Worm (Caenorhabditis elegans) whole organism, L3 larva: ENCODE results near the gene npp-16.

Source experiments
- R02D3.7 ChIP-seq: fragments of 150-350 bp; optimal IDR thresholded peaks from 2 replicates; lab custom pipeline; 2014; ENCODE audit warnings: missing biosample characterization, missing genetic modification characterization
- ama-1 ChIP-seq: fragments of 150-350 bp; optimal IDR thresholded peaks from 2 replicates; lab custom pipeline; 2018
- ceh-16 ChIP-seq: sonication (generic microtip); optimal IDR thresholded peaks from 2 replicates; lab custom pipeline; 2017; ENCODE audit warnings: missing biosample characterization, missing genetic modification characterization
- ceh-28 ChIP-seq: fragments of 150-350 bp; optimal IDR thresholded peaks from 2 replicates; lab custom pipeline; 2014; ENCODE audit warnings: missing biosample characterization, missing genetic modification reagents, missing genetic modification characterization
- ceh-82 ChIP-seq: fragments of 150-350 bp; optimal IDR thresholded peaks from 2 replicates; lab custom pipeline; 2014; ENCODE audit warnings: missing biosample characterization, missing genetic modification characterization
- ceh-9 ChIP-seq: sonication (generic microtip); optimal IDR thresholded peaks from 2 replicates; lab custom pipeline; 2018; ENCODE audit warnings: missing biosample characterization, missing genetic modification characterization
- daf-12 ChIP-seq: fragments of 150-350 bp; optimal IDR thresholded peaks from 2 replicates; lab custom pipeline; 2014; ENCODE audit warnings: missing biosample characterization, missing genetic modification reagents, missing genetic modification characterization
- egl-27 ChIP-seq: sonication (generic microtip); optimal IDR thresholded peaks from 4 replicates; lab custom pipeline; 2017; ENCODE audit warnings: missing biosample characterization, missing genetic modification reagents, missing genetic modification characterization
- egl-5 ChIP-seq: fragments of 150-350 bp; optimal IDR thresholded peaks from 2 replicates; lab custom pipeline; 2017; ENCODE audit warnings: missing biosample characterization, missing genetic modification reagents, missing genetic modification characterization, inconsistent platforms
- elt-1 ChIP-seq: fragments of 150-350 bp; optimal IDR thresholded peaks from 2 replicates; lab custom pipeline; 2014; ENCODE audit warnings: missing biosample characterization, missing genetic modification characterization
- elt-2 ChIP-seq: sonication (generic microtip); optimal IDR thresholded peaks from 2 replicates; lab custom pipeline; 2016; ENCODE audit warnings: missing genetic modification reagents, mild to moderate bottlenecking, missing genetic modification characterization, missing compliant biosample characterization
- elt-3 ChIP-seq, 3 experiments: fragments of 150-350 bp in 1 of 3; sonication (generic microtip) in 2 of 3; optimal IDR thresholded peaks; 2 replicates in 2 of 3; 4 replicates in 1 of 3; lab custom pipeline; 2014 to 2017; ENCODE audit warnings: missing biosample characterization in 3 of 3, missing genetic modification characterization in 3 of 3
- eor-1 ChIP-seq, 2 experiments: fragments of 150-350 bp; optimal IDR thresholded peaks; 2 replicates each; lab custom pipeline; 2014 to 2018; ENCODE audit warnings: missing biosample characterization in 2 of 2, missing genetic modification characterization in 2 of 2
- fkh-10 ChIP-seq: sonication (generic microtip); optimal IDR thresholded peaks from 2 replicates; lab custom pipeline; 2017; ENCODE audit warnings: missing biosample characterization, missing genetic modification reagents, missing genetic modification characterization
- fkh-2 ChIP-seq: fragments of 150-350 bp; optimal IDR thresholded peaks from 2 replicates; lab custom pipeline; 2014; ENCODE audit warnings: missing biosample characterization, missing genetic modification reagents, missing genetic modification characterization
- fos-1 ChIP-seq: fragments of 150-350 bp; optimal IDR thresholded peaks from 2 replicates; lab custom pipeline; 2014; ENCODE audit warnings: missing biosample characterization, missing genetic modification characterization
- hmg-11 ChIP-seq: sonication (generic microtip); optimal IDR thresholded peaks from 2 replicates; lab custom pipeline; 2016; ENCODE audit warnings: missing genetic modification characterization, missing compliant biosample characterization
- lin-15B ChIP-seq: fragments of 150-350 bp; optimal IDR thresholded peaks from 2 replicates; lab custom pipeline; 2014; ENCODE audit warnings: missing biosample characterization, missing genetic modification characterization
- lin-39 ChIP-seq: fragments of 150-350 bp; optimal IDR thresholded peaks from 2 replicates; lab custom pipeline; 2018; ENCODE audit warnings: missing biosample characterization, missing genetic modification reagents, missing genetic modification characterization
- lsy-12 ChIP-seq: sonication (generic microtip); optimal IDR thresholded peaks from 2 replicates; lab custom pipeline; 2016; ENCODE audit warnings: mild to moderate bottlenecking, missing genetic modification characterization, missing compliant biosample characterization
- mml-1 ChIP-seq: fragments of 150-350 bp; sonication (generic microtip); optimal IDR thresholded peaks from 3 replicates; lab custom pipeline; 2014; ENCODE audit warnings: missing biosample characterization, missing genetic modification characterization
- nfya-1 ChIP-seq: sonication (generic microtip); optimal IDR thresholded peaks from 2 replicates; lab custom pipeline; 2017; ENCODE audit warnings: missing genetic modification characterization, mild to moderate bottlenecking, missing compliant biosample characterization, antibody characterized with exemption, moderate library complexity; ENCODE audit not compliant: insufficient read depth
- nhr-11 ChIP-seq: fragments of 150-350 bp; optimal IDR thresholded peaks from 2 replicates; lab custom pipeline; 2014; ENCODE audit warnings: missing biosample characterization, missing genetic modification characterization
- nhr-23 ChIP-seq: fragments of 150-350 bp; optimal IDR thresholded peaks from 2 replicates; lab custom pipeline; 2014; ENCODE audit warnings: missing biosample characterization, missing genetic modification reagents, missing genetic modification characterization
- nhr-237 ChIP-seq: fragments of 150-350 bp; optimal IDR thresholded peaks from 2 replicates; lab custom pipeline; 2014; ENCODE audit warnings: missing biosample characterization, missing genetic modification characterization
- nhr-25 ChIP-seq: sonication (generic microtip); optimal IDR thresholded peaks from 2 replicates; lab custom pipeline; 2017; ENCODE audit warnings: missing biosample characterization, missing genetic modification characterization
- nhr-28 ChIP-seq: fragments of 150-350 bp; optimal IDR thresholded peaks from 2 replicates; lab custom pipeline; 2014; ENCODE audit warnings: missing biosample characterization, missing genetic modification characterization
- nhr-43 ChIP-seq: sonication (generic microtip); optimal IDR thresholded peaks from 2 replicates; lab custom pipeline; 2016; ENCODE audit warnings: mild to moderate bottlenecking, missing genetic modification characterization, missing compliant biosample characterization; ENCODE audit not compliant: poor library complexity, severe bottlenecking
- nhr-67 ChIP-seq: fragments of 150-350 bp; optimal IDR thresholded peaks from 2 replicates; lab custom pipeline; 2014; ENCODE audit warnings: missing biosample characterization, missing genetic modification characterization
- nhr-76 ChIP-seq: fragments of 150-350 bp; sonication (generic microtip); optimal IDR thresholded peaks from 5 replicates; lab custom pipeline; 2014; ENCODE audit warnings: missing biosample characterization, missing genetic modification characterization
- nhr-77 ChIP-seq: fragments of 150-350 bp; optimal IDR thresholded peaks from 2 replicates; lab custom pipeline; 2014; ENCODE audit warnings: missing biosample characterization, missing genetic modification characterization
- pha-4 ChIP-seq: fragments of 150-350 bp; optimal IDR thresholded peaks from 2 replicates; lab custom pipeline; 2014; ENCODE audit warnings: missing biosample characterization, missing genetic modification reagents, missing genetic modification characterization
- pqm-1 ChIP-seq: fragments of 150-350 bp; optimal IDR thresholded peaks from 2 replicates; lab custom pipeline; 2017; ENCODE audit warnings: missing biosample characterization, missing genetic modification characterization, inconsistent platforms
- sea-2 ChIP-seq: fragments of 150-350 bp; sonication (generic microtip); optimal IDR thresholded peaks from 4 replicates; lab custom pipeline; 2014; ENCODE audit warnings: missing biosample characterization, missing genetic modification reagents, missing genetic modification characterization
- skn-1 ChIP-seq: fragments of 150-350 bp; optimal IDR thresholded peaks from 2 replicates; lab custom pipeline; 2014; ENCODE audit warnings: missing biosample characterization, missing genetic modification characterization
- snpc-4 ChIP-seq: fragments of 150-350 bp; optimal IDR thresholded peaks from 2 replicates; lab custom pipeline; 2014; ENCODE audit warnings: missing biosample characterization, missing genetic modification characterization
- tbx-2 ChIP-seq: sonication (generic microtip); optimal IDR thresholded peaks from 2 replicates; lab custom pipeline; 2016; ENCODE audit warnings: mild to moderate bottlenecking, missing genetic modification characterization, missing compliant biosample characterization
- unc-39 ChIP-seq: sonication (generic microtip); optimal IDR thresholded peaks from 4 replicates; lab custom pipeline; 2017; ENCODE audit warnings: missing biosample characterization, missing genetic modification characterization
- unc-62 ChIP-seq: fragments of 150-350 bp; sonication (generic microtip); optimal IDR thresholded peaks from 4 replicates; lab custom pipeline; 2014; ENCODE audit warnings: missing biosample characterization, missing genetic modification reagents, missing genetic modification characterization
- zag-1 ChIP-seq: fragments of 150-350 bp; optimal IDR thresholded peaks from 2 replicates; lab custom pipeline; 2014; ENCODE audit warnings: missing biosample characterization, missing genetic modification characterization

The npp-16 gene

DNA sequence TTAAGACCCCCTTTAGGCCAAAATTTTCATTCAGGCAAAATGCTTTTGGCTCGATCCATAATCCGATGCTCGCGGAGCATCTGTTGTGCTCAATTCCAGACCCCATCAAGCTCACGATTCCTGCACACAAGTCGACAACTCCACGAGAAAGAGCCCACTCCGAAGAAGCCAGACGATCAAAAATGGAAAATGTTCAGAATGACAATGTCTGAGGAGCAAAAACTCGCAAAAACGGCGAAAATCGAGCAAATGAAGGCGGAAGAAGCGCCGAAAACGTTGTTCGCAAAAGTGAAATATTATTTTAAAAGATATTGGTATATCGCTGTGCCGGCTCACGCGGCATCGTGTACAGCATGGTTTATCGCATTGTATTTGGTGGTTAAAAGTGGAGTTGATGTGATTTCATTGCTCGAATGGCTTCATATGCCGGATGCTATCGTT is 6.0 kb downstream of the npp-16 start, which contains the start of gene Y56A3A.22:
Gene Y56A3A.22 (plus strand): TSS at position 35 of the 441 bp plus-strand sequence.
- peak; percentile 36 for TF ChIP-seq nfya-1
- no peak for TF ChIP-seq nhr-237 (tag; lab: Kevin White, UChicago)
- no peak for TF ChIP-seq tbx-2 (tag; lab: Kevin White, UChicago)
- no peak for TF ChIP-seq ceh-82 (tag; lab: Kevin White, UChicago)
- TF ChIP-seq egl-5 = no peak
- no peak for TF ChIP-seq lin-15B (tag; lab: Kevin White, UChicago)
- no peak for TF ChIP-seq nhr-23
- peak; percentile 92 for TF ChIP-seq ama-1 (lab: Kevin White, UChicago)
- peak; percentile 21 for TF ChIP-seq elt-2 (tag; lab: Kevin White, UChicago)
- TF ChIP-seq elt-3 (tag; optimal IDR thresholded peaks at IDR 0.05; lab: Kevin White, UChicago) = peak in 1 of 3 experiments; percentile 25
- TF ChIP-seq R02D3.7 (tag; lab: Kevin White, UChicago) = no peak
- peak; percentile 33 for TF ChIP-seq nhr-43 (tag; lab: Kevin White, UChicago)
- peak; percentile 57 for TF ChIP-seq lsy-12
- TF ChIP-seq, all 47 proteins: peak for 6

DNA sequence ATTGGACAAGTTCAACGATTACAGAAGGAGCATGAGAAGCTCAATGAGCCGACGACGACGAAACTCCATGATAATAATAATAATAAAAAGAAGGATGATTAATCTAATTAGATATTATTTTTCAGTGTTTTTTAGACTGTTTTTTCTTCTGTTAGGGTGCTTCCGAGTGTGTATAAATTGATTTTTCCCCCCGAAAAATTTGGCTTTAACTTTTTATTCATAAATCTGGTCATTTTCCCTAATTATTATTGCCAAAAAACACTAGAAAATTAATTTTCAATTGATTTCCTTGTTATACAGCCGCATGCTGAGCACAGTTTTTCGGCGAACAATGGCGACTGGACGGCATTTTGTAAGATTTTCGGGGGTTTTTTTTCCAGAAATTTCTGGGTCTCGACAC is 7.9 kb downstream of the npp-16 start, which contains the start of gene nft-1:
Gene nft-1 (plus strand): TSS at position 301 of the 400 bp plus-strand sequence.
- TF ChIP-seq elt-1 = no peak
- no peak for TF ChIP-seq egl-5
- no peak for TF ChIP-seq tbx-2 (tag; lab: Kevin White, UChicago)
- TF ChIP-seq lin-39 (tag; lab: Kevin White, UChicago) = no peak
- TF ChIP-seq fos-1 (tag; lab: Kevin White, UChicago) = no peak
- TF ChIP-seq nhr-25 (tag; lab: Kevin White, UChicago) = no peak
- no peak for TF ChIP-seq egl-27
- TF ChIP-seq pha-4 (tag; lab: Kevin White, UChicago) = no peak
- TF ChIP-seq sea-2 (GFP tag; lab: Kevin White, UChicago) = no peak
- no peak for TF ChIP-seq zag-1 (tag; lab: Kevin White, UChicago)
- no peak for TF ChIP-seq pqm-1 (tag; lab: Kevin White, UChicago)
- TF ChIP-seq nfya-1 = no peak
- TF ChIP-seq eor-1 (tag; optimal IDR thresholded peaks at IDR 0.05; lab: Kevin White, UChicago) = no peak
- TF ChIP-seq elt-3 (tag; optimal IDR thresholded peaks at IDR 0.05; lab: Kevin White, UChicago) = no peak
- no peak for TF ChIP-seq snpc-4 (tag; lab: Kevin White, UChicago)
- no peak for TF ChIP-seq unc-39

DNA sequence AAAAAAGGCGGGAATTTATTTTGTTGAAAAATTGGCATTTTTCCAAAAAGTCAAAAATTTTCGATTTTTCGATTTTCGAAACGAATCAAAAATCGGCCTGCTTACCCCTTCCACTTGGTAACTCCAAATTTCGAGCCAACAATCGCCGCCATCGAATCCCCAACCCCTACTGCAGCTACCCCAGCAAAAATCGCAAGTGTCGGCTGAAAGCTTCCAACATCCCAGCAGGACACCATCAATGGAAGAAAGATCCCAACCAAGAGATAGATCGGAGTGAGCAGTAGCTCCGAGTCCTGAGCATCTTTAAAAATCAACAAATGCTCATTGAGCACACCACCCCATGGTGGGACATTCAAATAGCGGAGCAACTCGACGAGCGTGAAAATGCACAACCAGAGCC is 15.2 kb downstream of the npp-16 start:
- TF ChIP-seq nhr-11 (tag; lab: Kevin White, UChicago) (no peak), egl-5 (no peak), unc-62 (GFP tag; lab: Kevin White, UChicago) (no peak), skn-1 (tag; lab: Kevin White, UChicago) (no peak), fkh-2 (no peak), nhr-67 (tag; lab: Kevin White, UChicago) (no peak), nhr-28 (no peak), nhr-23 (no peak), elt-2 (tag; lab: Kevin White, UChicago) (no peak), lin-15B (tag; lab: Kevin White, UChicago) (no peak), daf-12 (tag; lab: Kevin White, UChicago) (no peak), ceh-28 (tag; lab: Kevin White, UChicago) (no peak), nhr-77 (tag; lab: Kevin White, UChicago) (no peak)
- TF ChIP-seq, all 47 proteins: peak for 0

DNA sequence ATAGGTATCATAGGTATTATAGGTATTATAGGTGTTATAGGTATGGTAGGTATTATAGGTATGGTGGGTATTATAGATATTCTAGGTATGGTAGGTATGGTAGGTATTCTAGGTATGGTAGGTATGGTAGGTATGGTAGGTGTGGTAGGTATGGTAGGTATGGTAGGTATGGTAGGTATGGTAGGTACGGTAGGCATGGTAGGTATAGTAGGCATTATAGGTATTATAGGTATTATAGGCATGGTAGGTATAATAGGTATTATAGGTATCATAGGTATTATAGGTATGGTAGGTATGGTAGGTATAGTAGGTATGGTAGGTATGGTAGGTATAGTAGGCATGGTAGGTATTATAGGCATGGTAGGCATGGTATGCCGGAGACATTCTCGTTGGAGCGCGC is 16.2 kb downstream of the npp-16 start:
- no peak for TF ChIP-seq mml-1 (tag; lab: Kevin White, UChicago)
- TF ChIP-seq nhr-25 (tag; lab: Kevin White, UChicago) = no peak
- no peak for TF ChIP-seq nfya-1
- TF ChIP-seq nhr-43 (tag; lab: Kevin White, UChicago) = no peak
- TF ChIP-seq zag-1 (tag; lab: Kevin White, UChicago) = no peak
- TF ChIP-seq nhr-76 (tag; lab: Kevin White, UChicago) = no peak
- no peak for TF ChIP-seq snpc-4 (tag; lab: Kevin White, UChicago)
- no peak for TF ChIP-seq lin-39 (tag; lab: Kevin White, UChicago)
- no peak for TF ChIP-seq ceh-16
- no peak for TF ChIP-seq fkh-2
- TF ChIP-seq unc-39 = no peak
- TF ChIP-seq pqm-1 (tag; lab: Kevin White, UChicago) = no peak
- TF ChIP-seq ceh-82 (tag; lab: Kevin White, UChicago) = no peak
- no peak for TF ChIP-seq fkh-10 (GFP tag; lab: Kevin White, UChicago)
- no peak for TF ChIP-seq egl-27
- no peak for TF ChIP-seq lin-15B (tag; lab: Kevin White, UChicago)
- no peak for TF ChIP-seq ceh-9 (tag; lab: Kevin White, UChicago)
- TF ChIP-seq nhr-28 = no peak
- TF ChIP-seq hmg-11 (tag; lab: Kevin White, UChicago) = no peak
